Worm (Caenorhabditis elegans): ENCODE data around the gene mrps-31.
A peak's percentile ranks its signal among the peaks of the same experiment; 100 is the strongest.

mrps-31 gene

ce11 chrIII:3612387-3612786, 17.8 kb downstream of the mrps-31 start:
- no peak for TF ChIP-seq ceh-43 (GFP tag; optimal IDR thresholded peaks at IDR 0.05)
- peak; percentile 48 for TF ChIP-seq sptf-1 (tag; optimal IDR thresholded peaks at IDR 0.05)
- TF ChIP-seq unc-120 (tag; optimal IDR thresholded peaks at IDR 0.05; ENCODE audit: poor library complexity, severe bottlenecking) = no peak

DNA sequence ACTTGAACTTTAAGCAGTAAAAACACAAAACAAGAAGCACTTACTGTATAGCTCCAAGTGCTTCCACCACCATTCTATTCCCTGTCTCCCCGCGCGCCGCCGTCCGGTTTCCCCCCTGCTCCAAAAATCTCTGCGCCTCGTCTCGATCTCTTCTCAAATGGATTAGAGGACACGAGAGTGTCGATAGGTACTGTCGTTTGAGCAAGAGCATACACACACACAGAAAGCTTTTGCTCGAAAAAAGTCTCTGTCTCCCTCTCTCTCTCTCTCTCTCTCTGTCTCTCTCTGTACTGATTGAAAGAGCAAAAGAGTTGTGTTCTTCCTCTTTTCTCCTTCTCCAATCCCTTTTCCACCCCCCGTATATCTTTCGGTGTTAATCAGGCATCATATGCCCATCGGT, 24.5 kb downstream of the mrps-31 start:
- TF ChIP-seq ces-1 (GFP tag; optimal IDR thresholded peaks at IDR 0.05) (no peak), nhr-76 (tag; optimal IDR thresholded peaks at IDR 0.05) (no peak), ztf-11 (tag; optimal IDR thresholded peaks at IDR 0.05) (no peak), mep-1 (tag; optimal IDR thresholded peaks at IDR 0.05) (no peak), snpc-4 (tag; optimal IDR thresholded peaks at IDR 0.05) (no peak), zip-8 (tag; optimal IDR thresholded peaks at IDR 0.05) (no peak), nhr-28 (tag; optimal IDR thresholded peaks at IDR 0.05) (no peak), lin-13 (tag; optimal IDR thresholded peaks at IDR 0.05) (no peak), ham-2 (GFP tag; optimal IDR thresholded peaks at IDR 0.05) (no peak), mab-5 (tag; optimal IDR thresholded peaks at IDR 0.05) (no peak), cnd-1 (tag; optimal IDR thresholded peaks at IDR 0.05) (no peak)

ce11 chrIII:3601271-3601670, 28.9 kb downstream of the mrps-31 start:
- TF ChIP-seq nhr-28 (tag; optimal IDR thresholded peaks at IDR 0.05) (no peak), bed-3 (GFP tag; optimal IDR thresholded peaks at IDR 0.05) (no peak), unc-62 (GFP tag; optimal IDR thresholded peaks at IDR 0.05) (peak; percentile 37), tbx-8 (GFP tag; optimal IDR thresholded peaks at IDR 0.05) (no peak), lsy-2 (tag; optimal IDR thresholded peaks at IDR 0.05) (no peak), sem-2 (GFP tag; optimal IDR thresholded peaks at IDR 0.05) (no peak), unc-120 (tag; optimal IDR thresholded peaks at IDR 0.05; ENCODE audit: poor library complexity, severe bottlenecking) (peak; percentile 66), unc-39 (tag; optimal IDR thresholded peaks at IDR 0.05) (no peak), lin-32 (GFP tag; optimal IDR thresholded peaks at IDR 0.05) (no peak), hlh-1 (tag; optimal IDR thresholded peaks at IDR 0.05) (peak; percentile 86), ceh-39 (tag; optimal IDR thresholded peaks at IDR 0.05) (no peak), sptf-1 (tag; optimal IDR thresholded peaks at IDR 0.05) (no peak), mep-1 (tag; optimal IDR thresholded peaks at IDR 0.05) (no peak), mab-5 (tag; optimal IDR thresholded peaks at IDR 0.05) (no peak), ceh-43 (GFP tag; optimal IDR thresholded peaks at IDR 0.05) (no peak), ztf-11 (tag; optimal IDR thresholded peaks at IDR 0.05) (no peak)

ce11 chrIII:3594681-3595080, 35.5 kb downstream of the mrps-31 start:
- TF ChIP-seq ham-2 (GFP tag; optimal IDR thresholded peaks at IDR 0.05) = no peak
- no peak for TF ChIP-seq nhr-237 (tag; optimal IDR thresholded peaks at IDR 0.05)
- TF ChIP-seq cnd-1 (tag; optimal IDR thresholded peaks at IDR 0.05) = no peak
- TF ChIP-seq lin-32 (GFP tag; optimal IDR thresholded peaks at IDR 0.05) = no peak
- TF ChIP-seq pha-4 (tag; optimal IDR thresholded peaks at IDR 0.05) = no peak
- TF ChIP-seq tbx-8 (GFP tag; optimal IDR thresholded peaks at IDR 0.05) = no peak
- no peak for TF ChIP-seq bed-3 (GFP tag; optimal IDR thresholded peaks at IDR 0.05)
- no peak for TF ChIP-seq unc-120 (tag; optimal IDR thresholded peaks at IDR 0.05; ENCODE audit: poor library complexity, severe bottlenecking)
- TF ChIP-seq elt-1 (tag; optimal IDR thresholded peaks at IDR 0.05; ENCODE audit: borderline replicate concordance, insufficient read depth) = no peak

DNA sequence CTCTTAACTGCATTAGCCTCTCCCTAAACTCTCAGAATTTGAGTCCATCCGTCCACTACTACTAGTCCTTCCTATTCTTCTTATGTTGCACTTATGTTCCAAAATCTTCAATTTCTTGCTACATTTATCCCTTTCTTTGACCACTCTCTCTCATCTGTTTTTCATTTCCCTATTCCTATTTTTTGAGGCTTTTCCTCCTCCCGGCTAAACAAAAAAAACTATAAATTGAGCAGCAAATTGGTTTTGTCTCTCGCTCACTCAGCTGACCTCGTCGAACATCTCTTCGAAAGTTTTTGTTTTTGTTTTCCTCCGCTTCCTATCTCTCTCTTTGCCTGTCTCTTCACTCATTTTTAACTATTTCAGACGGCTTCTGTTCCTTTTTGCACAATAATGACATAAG, 39.8 kb downstream of the mrps-31 start, which contains the start of gene ptp-1:
Gene ptp-1 (plus strand): TSS at position 358 of the 400 bp plus-strand sequence.
- TF ChIP-seq tbx-8 (GFP tag; optimal IDR thresholded peaks at IDR 0.05) (no peak), ces-1 (GFP tag; optimal IDR thresholded peaks at IDR 0.05) (peak; percentile 50), drap-1 (GFP tag; optimal IDR thresholded peaks at IDR 0.05) (no peak), sptf-1 (tag; optimal IDR thresholded peaks at IDR 0.05) (no peak), flh-1 (GFP tag; optimal IDR thresholded peaks at IDR 0.05) (no peak), unc-120 (tag; optimal IDR thresholded peaks at IDR 0.05; ENCODE audit: poor library complexity, severe bottlenecking) (no peak), unc-39 (tag; optimal IDR thresholded peaks at IDR 0.05) (no peak)

DNA sequence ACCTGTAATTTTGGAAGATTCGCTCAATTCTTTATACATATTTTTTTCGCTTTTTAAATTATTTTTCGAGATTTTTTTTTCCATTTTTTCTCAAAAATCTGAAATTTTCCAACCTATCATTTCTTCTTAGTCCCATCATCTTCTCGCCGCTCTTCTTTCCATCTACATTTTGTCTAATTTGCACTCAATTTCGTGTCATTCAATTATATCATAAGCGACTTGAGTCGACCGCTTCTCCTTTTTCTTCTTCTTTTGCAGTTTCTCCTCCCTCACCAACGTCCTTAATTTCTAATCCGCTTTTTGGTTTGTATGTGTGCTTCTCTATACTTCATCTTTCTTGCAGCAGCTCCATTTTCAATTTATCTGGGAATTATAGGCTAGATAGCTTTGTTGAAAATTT, 42.0 kb downstream of the mrps-31 start:
- TF ChIP-seq ces-1 (GFP tag; optimal IDR thresholded peaks at IDR 0.05) = peak; percentile 88
- no peak for TF ChIP-seq ceh-83 (GFP tag; optimal IDR thresholded peaks at IDR 0.05)
